Fruit fly (Drosophila melanogaster) whole organism, adult: ENCODE measurements around the gene Galt.

Experiments
- CG33017 ChIP-seq: fragments of 200-800 bp; sonication (Bioruptor generic); optimal IDR thresholded peaks from 2 replicates; lab custom pipeline; 2018; ENCODE audit warnings: missing biosample characterization, mild to moderate bottlenecking, missing genetic modification characterization, moderate library complexity
- Crg-1 ChIP-seq: fragments of 200-800 bp; sonication (Bioruptor generic); optimal IDR thresholded peaks from 2 replicates; lab custom pipeline; 2016; ENCODE audit warnings: missing biosample characterization, missing genetic modification characterization
- cnc ChIP-seq, 2 experiments: fragments of >200 bp; optimal IDR thresholded peaks; 2 replicates each; lab custom pipeline; 2017
- kay ChIP-seq: fragments of 200-800 bp; sonication (Bioruptor generic); peaks from one replicate; lab custom pipeline; 2016; ENCODE audit warnings: missing biosample characterization, missing genetic modification characterization, borderline replicate concordance
- tj ChIP-seq: fragments of 200-800 bp; sonication (Bioruptor generic); optimal IDR thresholded peaks from 3 replicates; lab custom pipeline; 2017; ENCODE audit warnings: missing biosample characterization, mild to moderate bottlenecking, missing genetic modification characterization, moderate library complexity
- toe ChIP-seq: fragments of 200-800 bp; sonication (Bioruptor generic); optimal IDR thresholded peaks from 2 replicates; lab custom pipeline; 2016; ENCODE audit warnings: missing biosample characterization, missing genetic modification characterization

dm6 chr2L:6647103-6647711 is 20.6 kb downstream of the Galt start:
- peak; percentile 82 for TF ChIP-seq tj (GFP tag; lab: Kevin White, UChicago)
- no peak for TF ChIP-seq cnc (optimal IDR thresholded peaks at IDR 0.05; lab: Kevin White, UChicago)
- peak; percentile 98 for TF ChIP-seq kay (GFP tag; lab: Kevin White, UChicago)
- peak; percentile 94 for TF ChIP-seq CG33017 (tag; lab: Kevin White, UChicago)
- TF ChIP-seq Crg-1 (GFP tag; lab: Kevin White, UChicago) = peak; percentile 79
- TF ChIP-seq toe (GFP tag; lab: Kevin White, UChicago) = no peak
